Fruit fly (Drosophila melanogaster) whole organism, prepupa: ENCODE results near the gene Sik2.

Experiments
- CG8119 ChIP-seq: fragments of 200-800 bp; sonication (Bioruptor generic); IDR thresholded peaks from 3 replicates; pipeline ENCODE4 v1.3.6; 2022; ENCODE audit warnings: missing biosample characterization, missing genetic modification characterization
- CG9139 ChIP-seq: fragments of 200-800 bp; sonication (Bioruptor generic); optimal IDR thresholded peaks from 3 replicates; lab custom pipeline; 2017; ENCODE audit warnings: missing biosample characterization, mild to moderate bottlenecking, missing genetic modification characterization
- Hr4 ChIP-seq: fragments of 200-800 bp; sonication (Bioruptor generic); optimal IDR thresholded peaks from 3 replicates; lab custom pipeline; 2016; ENCODE audit warnings: missing biosample characterization, missing genetic modification characterization
- achi ChIP-seq: fragments of 200-800 bp; sonication (Bioruptor generic); optimal IDR thresholded peaks from 3 replicates; lab custom pipeline; 2016; ENCODE audit warnings: missing biosample characterization, missing genetic modification characterization
- cyc ChIP-seq: fragments of 200-800 bp; sonication (Bioruptor generic); optimal IDR thresholded peaks from 3 replicates; lab custom pipeline; 2016; ENCODE audit warnings: missing biosample characterization, missing genetic modification characterization
- dsx ChIP-seq: fragments of 200-800 bp; optimal IDR thresholded peaks from 3 replicates; lab custom pipeline; 2019; ENCODE audit warnings: missing biosample characterization, mild to moderate bottlenecking, missing genetic modification characterization, moderate library complexity; ENCODE audit not compliant: poor library complexity, severe bottlenecking

DNA sequence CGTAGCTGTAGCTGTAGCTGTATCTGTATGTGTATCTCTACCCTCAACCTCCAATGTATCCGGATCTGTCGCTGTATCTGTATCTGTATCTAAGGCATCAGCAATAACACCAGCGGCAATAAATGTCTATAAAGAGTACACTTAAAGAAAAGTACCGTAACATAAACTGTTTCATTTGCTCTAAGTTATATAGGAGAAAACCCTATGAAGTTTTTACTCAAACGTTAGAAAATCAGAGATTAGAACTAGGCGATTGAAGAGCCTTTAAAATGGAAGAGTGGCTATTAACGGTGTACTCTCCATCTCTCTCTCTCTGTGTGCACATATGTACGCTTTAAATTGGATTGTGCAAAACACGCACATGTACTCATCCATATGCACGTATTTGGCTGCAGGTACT is 36.6 kb upstream of the Sik2 start:
- TF ChIP-seq achi (GFP tag; lab: Kevin White, UChicago) (no peak), CG8119 (GFP tag; lab: Robert Waterston, UW) (no peak), cyc (GFP tag; lab: Kevin White, UChicago) (no peak), Hr4 (GFP tag; lab: Kevin White, UChicago) (peak; percentile 40), CG9139 (GFP tag; lab: Kevin White, UChicago) (no peak), dsx (GFP tag; lab: Kevin White, UChicago) (no peak)
